Fruit fly (Drosophila melanogaster) whole organism, prepupa: ENCODE measurements around the gene CG46439.

Experiments
- Blimp-1 ChIP-seq: fragments of 200-800 bp; sonication (Bioruptor generic); optimal IDR thresholded peaks from 3 replicates; lab custom pipeline; 2017; ENCODE audit warnings: missing biosample characterization, missing genetic modification characterization, mild to moderate bottlenecking, moderate library complexity, missing genetic modification reagents
- CG10669 ChIP-seq: fragments of 200-800 bp; sonication (Bioruptor generic); optimal IDR thresholded peaks from 3 replicates; lab custom pipeline; 2018; ENCODE audit warnings: missing biosample characterization, mild to moderate bottlenecking, missing genetic modification characterization, moderate library complexity
- CG11294 ChIP-seq: fragments of 200-800 bp; sonication (Bioruptor generic); IDR thresholded peaks from 2 replicates; pipeline ENCODE4 v1.3.6; 2022; ENCODE audit warnings: missing biosample characterization, missing genetic modification characterization
- CG11762 ChIP-seq: fragments of 200-800 bp; sonication (Bioruptor generic); optimal IDR thresholded peaks from 3 replicates; lab custom pipeline; 2016; ENCODE audit warnings: missing biosample characterization, missing genetic modification characterization; ENCODE audit not compliant: insufficient read depth
- CG11902 ChIP-seq: fragments of 200-800 bp; sonication (Bioruptor generic); optimal IDR thresholded peaks from 3 replicates; lab custom pipeline; 2016; ENCODE audit warnings: missing biosample characterization, missing genetic modification characterization
- CG15336 ChIP-seq: fragments of 200-800 bp; sonication (Bioruptor generic); IDR thresholded peaks from 2 replicates; pipeline ENCODE4 v1.3.6; 2022; ENCODE audit warnings: missing biosample characterization, missing genetic modification characterization
- CG16779 ChIP-seq: fragments of 200-800 bp; sonication (Bioruptor generic); optimal IDR thresholded peaks from 3 replicates; lab custom pipeline; 2017; ENCODE audit warnings: missing biosample characterization, mild to moderate bottlenecking, missing genetic modification characterization
- CG3032 ChIP-seq: fragments of 200-800 bp; optimal IDR thresholded peaks from 2 replicates; lab custom pipeline; 2019; ENCODE audit warnings: missing biosample characterization, mild to moderate bottlenecking, missing genetic modification characterization, moderate library complexity
- CG31627 ChIP-seq: fragments of 200-800 bp; sonication (Bioruptor generic); optimal IDR thresholded peaks from 3 replicates; lab custom pipeline; 2016; ENCODE audit warnings: missing biosample characterization, missing genetic modification characterization
- CG34406 ChIP-seq: fragments of 200-800 bp; sonication (Bioruptor generic); optimal IDR thresholded peaks from 3 replicates; lab custom pipeline; 2016; ENCODE audit warnings: missing biosample characterization, missing genetic modification characterization
- CG3919 ChIP-seq: fragments of 200-800 bp; sonication (Bioruptor generic); optimal IDR thresholded peaks from 3 replicates; lab custom pipeline; 2016; ENCODE audit warnings: missing biosample characterization, missing genetic modification characterization
- CG4318 ChIP-seq: fragments of 200-800 bp; sonication (Bioruptor generic); optimal IDR thresholded peaks from 3 replicates; lab custom pipeline; 2017; ENCODE audit warnings: missing biosample characterization, mild to moderate bottlenecking, missing genetic modification characterization
- CG6276 ChIP-seq: fragments of 200-800 bp; sonication (Bioruptor generic); optimal IDR thresholded peaks from 2 replicates; lab custom pipeline; 2017; ENCODE audit warnings: missing biosample characterization, mild to moderate bottlenecking, missing genetic modification characterization
- CG6792 ChIP-seq: fragments of 200-800 bp; sonication (Bioruptor generic); optimal IDR thresholded peaks from 3 replicates; lab custom pipeline; 2016; ENCODE audit warnings: missing biosample characterization, missing genetic modification characterization
- CG6808 ChIP-seq: fragments of 200-800 bp; sonication (Bioruptor generic); optimal IDR thresholded peaks from 3 replicates; lab custom pipeline; 2017; ENCODE audit warnings: missing biosample characterization, missing genetic modification characterization, mild to moderate bottlenecking, moderate library complexity, missing genetic modification reagents
- CG6854 ChIP-seq: fragments of 200-800 bp; sonication (Bioruptor generic); optimal IDR thresholded peaks from 2 replicates; lab custom pipeline; 2017; ENCODE audit warnings: missing biosample characterization, mild to moderate bottlenecking, missing genetic modification characterization
- CG8119 ChIP-seq: fragments of 200-800 bp; sonication (Bioruptor generic); IDR thresholded peaks from 3 replicates; pipeline ENCODE4 v1.3.6; 2022; ENCODE audit warnings: missing biosample characterization, missing genetic modification characterization
- CG8319 ChIP-seq: fragments of 200-800 bp; sonication (Bioruptor generic); optimal IDR thresholded peaks from 3 replicates; lab custom pipeline; 2016; ENCODE audit warnings: missing biosample characterization, missing genetic modification characterization
- CG8632 ChIP-seq: fragments of 200-800 bp; sonication (Bioruptor generic); optimal IDR thresholded peaks from 3 replicates; lab custom pipeline; 2016; ENCODE audit warnings: missing biosample characterization, missing genetic modification characterization
- CG9139 ChIP-seq: fragments of 200-800 bp; sonication (Bioruptor generic); optimal IDR thresholded peaks from 3 replicates; lab custom pipeline; 2017; ENCODE audit warnings: missing biosample characterization, mild to moderate bottlenecking, missing genetic modification characterization
- Eip78C ChIP-seq: fragments of 200-800 bp; sonication (Bioruptor generic); peaks from one replicate; lab custom pipeline; 2016; ENCODE audit warnings: missing biosample characterization, missing genetic modification characterization
- Eip93F ChIP-seq: fragments of 200-800 bp; sonication (Bioruptor generic); optimal IDR thresholded peaks from 2 replicates; lab custom pipeline; 2016; ENCODE audit warnings: missing biosample characterization, mild to moderate bottlenecking, missing genetic modification characterization
- Ets21C ChIP-seq: fragments of 200-800 bp; sonication (Bioruptor generic); optimal IDR thresholded peaks from 3 replicates; lab custom pipeline; 2016; ENCODE audit warnings: missing biosample characterization, missing genetic modification characterization
- Ets96B ChIP-seq: fragments of 200-800 bp; optimal IDR thresholded peaks from 2 replicates; lab custom pipeline; 2019; ENCODE audit warnings: missing biosample characterization, mild to moderate bottlenecking, missing genetic modification characterization, moderate library complexity
- Gug ChIP-seq: fragments of 200-800 bp; sonication (Bioruptor generic); IDR thresholded peaks from 2 replicates; pipeline ENCODE4 v1.3.6; 2022; ENCODE audit warnings: missing biosample characterization, missing genetic modification characterization
- Hr38 ChIP-seq: sonication (Bioruptor generic); optimal IDR thresholded peaks from 2 replicates; lab custom pipeline; 2016; ENCODE audit warnings: missing biosample characterization, missing genetic modification characterization
- Hr39 ChIP-seq: fragments of 200-800 bp; sonication (Bioruptor generic); optimal IDR thresholded peaks from 2 replicates; lab custom pipeline; 2016; ENCODE audit warnings: missing biosample characterization, missing genetic modification characterization
- Hr4 ChIP-seq: fragments of 200-800 bp; sonication (Bioruptor generic); optimal IDR thresholded peaks from 3 replicates; lab custom pipeline; 2016; ENCODE audit warnings: missing biosample characterization, missing genetic modification characterization
- Lpt ChIP-seq: fragments of 200-800 bp; sonication (Bioruptor generic); optimal IDR thresholded peaks from 3 replicates; lab custom pipeline; 2016; ENCODE audit warnings: missing biosample characterization, missing genetic modification characterization
- Met ChIP-seq: fragments of 200-800 bp; sonication (Bioruptor generic); optimal IDR thresholded peaks from 3 replicates; lab custom pipeline; 2016; ENCODE audit warnings: missing biosample characterization, missing genetic modification characterization
- OdsH ChIP-seq: fragments of 200-800 bp; sonication (Bioruptor generic); optimal IDR thresholded peaks from 3 replicates; lab custom pipeline; 2016; ENCODE audit warnings: missing biosample characterization, missing genetic modification characterization
- Smox ChIP-seq: fragments of 200-800 bp; sonication (Bioruptor generic); optimal IDR thresholded peaks from 3 replicates; lab custom pipeline; 2016; ENCODE audit warnings: missing biosample characterization, missing genetic modification characterization
- Sox102F ChIP-seq: fragments of 200-800 bp; sonication (Bioruptor generic); optimal IDR thresholded peaks from 2 replicates; lab custom pipeline; 2016; ENCODE audit warnings: missing biosample characterization, mild to moderate bottlenecking, missing genetic modification characterization
- Sox14 ChIP-seq: fragments of 200-800 bp; sonication (Bioruptor generic); optimal IDR thresholded peaks from 3 replicates; lab custom pipeline; 2016; ENCODE audit warnings: missing biosample characterization, missing genetic modification characterization
- Sox15 ChIP-seq: fragments of 200-800 bp; sonication (Bioruptor generic); optimal IDR thresholded peaks from 3 replicates; lab custom pipeline; 2016; ENCODE audit warnings: missing biosample characterization, missing genetic modification characterization
- achi ChIP-seq: fragments of 200-800 bp; sonication (Bioruptor generic); optimal IDR thresholded peaks from 3 replicates; lab custom pipeline; 2016; ENCODE audit warnings: missing biosample characterization, missing genetic modification characterization
- acj6 ChIP-seq: fragments of 200-800 bp; sonication (Bioruptor generic); optimal IDR thresholded peaks from 3 replicates; lab custom pipeline; 2016; ENCODE audit warnings: missing biosample characterization, missing genetic modification characterization
- cyc ChIP-seq: fragments of 200-800 bp; sonication (Bioruptor generic); optimal IDR thresholded peaks from 3 replicates; lab custom pipeline; 2016; ENCODE audit warnings: missing biosample characterization, missing genetic modification characterization
- dsx ChIP-seq: fragments of 200-800 bp; optimal IDR thresholded peaks from 3 replicates; lab custom pipeline; 2019; ENCODE audit warnings: missing biosample characterization, mild to moderate bottlenecking, missing genetic modification characterization, moderate library complexity; ENCODE audit not compliant: poor library complexity, severe bottlenecking
- eg ChIP-seq: fragments of 200-800 bp; sonication (Bioruptor generic); IDR thresholded peaks from 3 replicates; pipeline ENCODE4 v1.3.6; 2022; ENCODE audit warnings: missing biosample characterization, missing genetic modification characterization
- fd59A ChIP-seq: fragments of 200-800 bp; sonication (Bioruptor generic); optimal IDR thresholded peaks from 2 replicates; lab custom pipeline; 2017; ENCODE audit warnings: missing biosample characterization, mild to moderate bottlenecking, missing genetic modification characterization, missing genetic modification reagents
- lz ChIP-seq: fragments of 200-800 bp; sonication (Bioruptor generic); optimal IDR thresholded peaks from 3 replicates; lab custom pipeline; 2016; ENCODE audit warnings: missing biosample characterization, missing genetic modification characterization
- spab ChIP-seq: fragments of 200-800 bp; sonication (Bioruptor generic); optimal IDR thresholded peaks from 2 replicates; lab custom pipeline; 2017; ENCODE audit warnings: missing biosample characterization, mild to moderate bottlenecking, missing genetic modification characterization, missing genetic modification reagents
- ss ChIP-seq, 2 experiments: fragments of 200-800 bp; sonication (Bioruptor generic); optimal IDR thresholded peaks; 2 replicates in 1 of 2; 3 replicates in 1 of 2; lab custom pipeline; 2017 to 2018; ENCODE audit warnings: mild to moderate bottlenecking in 2 of 2, missing biosample characterization in 2 of 2, missing genetic modification characterization in 2 of 2, moderate library complexity in 1 of 2
- svp ChIP-seq: fragments of 200-800 bp; sonication (Bioruptor generic); peaks from one replicate; lab custom pipeline; 2016; ENCODE audit warnings: missing biosample characterization, missing genetic modification characterization
- topi ChIP-seq: fragments of 200-800 bp; sonication (Bioruptor generic); optimal IDR thresholded peaks from 3 replicates; lab custom pipeline; 2016; ENCODE audit warnings: missing biosample characterization, missing genetic modification characterization
- vri ChIP-seq: fragments of 200-800 bp; sonication (Bioruptor generic); optimal IDR thresholded peaks from 3 replicates; lab custom pipeline; 2016; ENCODE audit warnings: missing biosample characterization, mild to moderate bottlenecking, missing genetic modification characterization

The CG46439 gene

dm6 chr3L:11119396-11119900 lies 23.4 kb upstream of the CG46439 start (continued):
- TF ChIP-seq cyc (GFP tag; lab: Kevin White, UChicago) (no peak), Sox102F (no peak), CG11294 (GFP tag; lab: Robert Waterston, UW) (no peak), Gug (GFP tag; lab: Robert Waterston, UW) (0 out of 2 replicates have a peak, but pooled peaks have one; percentile 9), dsx (GFP tag; lab: Kevin White, UChicago) (no peak), CG6808 (no peak), CG15336 (GFP tag; lab: Robert Waterston, UW) (no peak), CG8119 (GFP tag; lab: Robert Waterston, UW) (no peak; the same call in 2 of the 3 replicates), CG4318 (no peak), lz (GFP tag; lab: Kevin White, UChicago) (no peak), Lpt (GFP tag; lab: Kevin White, UChicago) (no peak), spab (GFP tag; lab: Kevin White, UChicago) (no peak), eg (GFP tag; lab: Robert Waterston, UW) (peak; percentile 60; the same call in 2 of the 3 replicates), Ets96B (no peak), CG6792 (GFP tag; lab: Kevin White, UChicago) (no peak), CG3032 (tag; lab: Kevin White, UChicago) (peak; percentile 4), ss (GFP tag; optimal IDR thresholded peaks at IDR 0.05; lab: Kevin White, UChicago) (no peak), CG34406 (GFP tag; lab: Kevin White, UChicago) (no peak), CG10669 (GFP tag; lab: Kevin White, UChicago) (no peak), achi (GFP tag; lab: Kevin White, UChicago) (no peak), topi (GFP tag; lab: Kevin White, UChicago) (no peak), acj6 (GFP tag; lab: Kevin White, UChicago) (no peak), CG11762 (GFP tag; lab: Kevin White, UChicago) (no peak), CG8632 (no peak), Smox (GFP tag; lab: Kevin White, UChicago) (no peak), CG31627 (GFP tag; lab: Kevin White, UChicago) (peak; percentile 19), Hr39 (GFP tag; lab: Kevin White, UChicago) (peak; percentile 7), Ets21C (GFP tag; lab: Kevin White, UChicago) (no peak), vri (GFP tag; lab: Kevin White, UChicago) (no peak), CG6276 (GFP tag; lab: Kevin White, UChicago) (no peak), Hr4 (GFP tag; lab: Kevin White, UChicago) (no peak), CG16779 (tag; lab: Kevin White, UChicago) (no peak), Eip93F (GFP tag; lab: Kevin White, UChicago) (no peak), Sox15 (no peak), Sox14 (peak; percentile 18)

- TF ChIP-seq CG11762 (GFP tag; lab: Kevin White, UChicago) (no peak), ss (GFP tag; optimal IDR thresholded peaks at IDR 0.05; lab: Kevin White, UChicago) (peak; percentile 61 to 70), fd59A (GFP tag; lab: Kevin White, UChicago) (no peak), CG3919 (GFP tag; lab: Kevin White, UChicago) (no peak), CG6854 (no peak), acj6 (GFP tag; lab: Kevin White, UChicago) (no peak), OdsH (peak; percentile 16), CG3032 (tag; lab: Kevin White, UChicago) (no peak), Blimp-1 (GFP tag; lab: Kevin White, UChicago) (no peak), CG34406 (GFP tag; lab: Kevin White, UChicago) (no peak), Gug (GFP tag; lab: Robert Waterston, UW) (no peak; the same call in 1 of the 2 replicates), Met (GFP tag; lab: Kevin White, UChicago) (no peak), CG11902 (GFP tag; lab: Kevin White, UChicago) (no peak), topi (GFP tag; lab: Kevin White, UChicago) (peak; percentile 6), CG8119 (GFP tag; lab: Robert Waterston, UW) (peak; percentile 72), lz (GFP tag; lab: Kevin White, UChicago) (no peak), CG11294 (GFP tag; lab: Robert Waterston, UW) (no peak), CG8319 (GFP tag; lab: Kevin White, UChicago) (no peak), CG6792 (GFP tag; lab: Kevin White, UChicago) (no peak), CG9139 (peak; percentile 51), spab (GFP tag; lab: Kevin White, UChicago) (no peak), CG15336 (GFP tag; lab: Robert Waterston, UW) (peak; percentile 60), Hr38 (GFP tag; lab: Kevin White, UChicago) (peak; percentile 26), svp (peak; percentile 83), Sox14 (peak; percentile 12), Eip78C (peak; percentile 75), CG6276 (GFP tag; lab: Kevin White, UChicago) (peak; percentile 51)
Observed at dm6 chr3L:11118627-11119395, 22.8 kb upstream of the CG46439 start.
